Worm (Caenorhabditis elegans): ENCODE data around the gene sma-3.

Gene sma-3

DNA sequence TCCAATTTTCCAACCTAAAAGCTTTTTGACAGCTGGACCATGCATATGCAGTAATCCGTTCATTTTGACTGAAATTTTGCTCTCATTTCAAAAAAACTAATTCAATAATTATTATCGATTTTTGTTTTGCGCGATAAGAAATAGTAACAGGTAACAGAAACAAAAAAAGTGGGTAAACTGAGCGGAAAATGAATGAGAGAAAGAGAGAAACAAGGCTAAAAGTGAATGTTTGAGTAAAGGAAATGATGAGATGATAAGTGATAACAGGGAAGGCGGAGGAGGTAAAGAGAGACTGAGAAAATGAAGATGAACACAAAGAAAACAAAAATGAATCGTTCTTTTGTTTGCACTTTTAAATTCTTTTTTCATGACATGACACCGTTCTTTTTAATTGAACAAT lies at the start of gene sma-3:
TSS of gene sma-3 (minus strand) at position 68 of the 400 bp plus-strand sequence.
- TF ChIP-seq him-1 (tag; optimal IDR thresholded peaks at IDR 0.05) (no peak), dao-5 (tag; optimal IDR thresholded peaks at IDR 0.05) (no peak), W03F9.2 (tag; optimal IDR thresholded peaks at IDR 0.05) (no peak)

- no peak for TF ChIP-seq dao-5 (tag; optimal IDR thresholded peaks at IDR 0.05)
- TF ChIP-seq W03F9.2 (tag; optimal IDR thresholded peaks at IDR 0.05), result no peak
- no peak for TF ChIP-seq him-1 (tag; optimal IDR thresholded peaks at IDR 0.05)
Measured at ce11 chrIII:6912381-6912780, 48.6 kb upstream of the sma-3 start, which contains the start of gene pdf-1. Gene pdf-1 (minus strand): TSS chrIII:6912481.

DNA sequence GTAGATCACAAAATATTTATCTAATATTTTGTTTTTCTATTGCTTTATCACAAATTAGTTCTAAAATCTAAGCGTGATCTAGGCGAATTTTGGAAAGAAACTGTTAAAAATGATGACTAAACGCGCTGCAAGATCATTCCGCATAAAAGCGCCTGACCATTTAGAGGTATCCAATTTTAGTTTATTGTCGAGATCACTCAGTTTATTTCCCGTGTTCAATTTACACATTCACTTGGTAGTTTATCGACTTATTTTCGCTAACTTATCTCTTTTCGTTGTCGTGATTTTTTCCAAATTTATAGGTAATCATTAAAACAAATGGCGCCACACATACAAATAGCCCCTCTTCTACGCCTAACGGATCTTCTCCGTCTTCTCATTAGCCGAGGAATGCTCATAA lies 42.6 kb upstream of the sma-3 start, which contains the start of gene T07E3.2:
TSS of gene T07E3.2 (plus strand) at position 301 of the 400 bp plus-strand sequence.
- TF ChIP-seq him-1 (tag; optimal IDR thresholded peaks at IDR 0.05) (no peak), dao-5 (tag; optimal IDR thresholded peaks at IDR 0.05) (no peak), W03F9.2 (tag; optimal IDR thresholded peaks at IDR 0.05) (no peak)

ce11 chrIII:6904468-6904867 lies 40.7 kb upstream of the sma-3 start:
- TF ChIP-seq dao-5 (tag; optimal IDR thresholded peaks at IDR 0.05) (no peak), W03F9.2 (tag; optimal IDR thresholded peaks at IDR 0.05) (no peak), him-1 (tag; optimal IDR thresholded peaks at IDR 0.05) (no peak)

DNA sequence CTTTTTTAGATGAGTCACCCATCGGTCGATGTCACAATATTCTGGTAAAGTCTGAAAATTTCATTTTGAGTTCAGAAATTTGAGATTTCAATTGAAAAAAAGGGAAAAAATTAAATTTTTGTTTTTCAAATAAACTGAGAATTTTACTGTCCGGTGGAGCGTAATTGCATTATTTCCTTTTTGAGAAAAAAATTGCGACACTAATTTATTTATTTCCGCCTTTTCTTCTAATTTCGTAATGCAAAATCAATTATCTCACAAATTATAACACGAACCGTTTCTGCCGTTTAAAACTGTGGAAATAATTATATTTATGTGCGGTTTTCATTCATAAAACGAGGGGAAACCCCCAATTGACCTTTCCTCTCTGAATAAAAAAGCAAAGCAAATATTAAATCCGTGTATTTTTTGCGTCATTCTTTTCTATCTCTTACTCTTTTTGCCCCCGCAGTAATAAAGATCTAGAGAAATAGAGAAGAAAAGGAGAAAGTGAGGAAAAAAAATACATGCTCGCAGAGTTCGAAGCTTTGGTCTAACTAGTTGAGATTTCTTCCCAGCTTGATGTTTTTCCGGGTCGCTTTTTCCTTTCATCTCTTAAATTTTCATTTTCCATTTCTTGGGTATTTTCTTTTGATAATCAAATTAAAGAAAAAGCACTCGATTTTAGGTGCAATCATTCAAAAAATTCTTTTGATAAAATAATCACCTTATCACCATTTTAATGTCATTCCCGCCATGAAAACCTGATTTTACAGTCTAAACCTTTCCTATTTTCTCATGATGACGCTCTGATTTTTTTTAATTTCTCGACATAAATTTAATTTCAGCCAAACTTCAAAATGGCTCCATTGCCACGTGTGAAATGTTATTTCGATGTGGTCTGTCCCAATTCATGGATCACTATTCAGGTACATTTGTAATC lies 39.5 kb upstream of the sma-3 start, which contains the start of the genes brc-2 and T07E3.3:
TSS of gene brc-2 (minus strand) at position 51 of the 922 bp plus-strand sequence.
TSS of gene T07E3.3 (plus strand) at position 822 of the 922 bp plus-strand sequence.
- no peak for TF ChIP-seq him-1 (tag; optimal IDR thresholded peaks at IDR 0.05)

- TF ChIP-seq dao-5 (tag; optimal IDR thresholded peaks at IDR 0.05) (no peak), W03F9.2 (tag; optimal IDR thresholded peaks at IDR 0.05) (no peak), him-1 (tag; optimal IDR thresholded peaks at IDR 0.05) (no peak)
Measured at ce11 chrIII:6900609-6901008, 36.8 kb upstream of the sma-3 start.

ce11 chrIII:6898518-6898917 lies 34.8 kb upstream of the sma-3 start:
- TF ChIP-seq W03F9.2 (tag; optimal IDR thresholded peaks at IDR 0.05) (no peak), him-1 (tag; optimal IDR thresholded peaks at IDR 0.05) (no peak), dao-5 (tag; optimal IDR thresholded peaks at IDR 0.05) (no peak)

DNA sequence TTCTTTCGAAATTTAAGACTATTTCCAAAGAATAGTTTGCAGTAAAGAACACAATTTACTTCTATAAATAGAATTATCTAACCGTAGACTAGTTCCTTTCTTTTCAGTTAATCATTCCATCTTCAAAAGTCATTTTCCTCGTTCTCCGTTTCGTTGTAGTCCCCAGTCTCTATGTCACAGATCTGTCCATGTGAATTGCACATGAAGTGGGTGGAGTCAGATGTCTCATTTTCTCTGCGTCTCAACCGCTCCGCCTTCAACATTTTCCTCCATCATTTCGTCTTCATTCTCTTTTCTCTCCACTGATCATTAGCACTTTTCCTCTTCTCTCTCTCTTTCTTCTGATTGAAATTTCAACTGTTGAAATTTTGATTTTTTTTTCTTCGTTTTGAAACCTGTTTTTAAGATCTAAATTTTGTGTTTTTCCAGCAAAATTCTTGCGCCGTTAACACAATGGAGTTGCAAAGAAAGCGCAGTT lies 33.9 kb upstream of the sma-3 start, which contains the start of gene T07E3.4:
TSS of gene T07E3.4 (plus strand) at position 428 of the 478 bp plus-strand sequence.
- no peak for TF ChIP-seq dao-5 (tag; optimal IDR thresholded peaks at IDR 0.05)
- peak; percentile 58 for TF ChIP-seq W03F9.2 (tag; optimal IDR thresholded peaks at IDR 0.05)
- no peak for TF ChIP-seq him-1 (tag; optimal IDR thresholded peaks at IDR 0.05)

- TF ChIP-seq W03F9.2 (tag; optimal IDR thresholded peaks at IDR 0.05) (no peak), dao-5 (tag; optimal IDR thresholded peaks at IDR 0.05) (no peak), him-1 (tag; optimal IDR thresholded peaks at IDR 0.05) (no peak)
Measured at ce11 chrIII:6895677-6896076, 31.9 kb upstream of the sma-3 start.

ce11 chrIII:6895166-6895565 lies 31.4 kb upstream of the sma-3 start:
- TF ChIP-seq him-1 (tag; optimal IDR thresholded peaks at IDR 0.05) (no peak), dao-5 (tag; optimal IDR thresholded peaks at IDR 0.05) (no peak), W03F9.2 (tag; optimal IDR thresholded peaks at IDR 0.05) (peak; percentile 2)

DNA sequence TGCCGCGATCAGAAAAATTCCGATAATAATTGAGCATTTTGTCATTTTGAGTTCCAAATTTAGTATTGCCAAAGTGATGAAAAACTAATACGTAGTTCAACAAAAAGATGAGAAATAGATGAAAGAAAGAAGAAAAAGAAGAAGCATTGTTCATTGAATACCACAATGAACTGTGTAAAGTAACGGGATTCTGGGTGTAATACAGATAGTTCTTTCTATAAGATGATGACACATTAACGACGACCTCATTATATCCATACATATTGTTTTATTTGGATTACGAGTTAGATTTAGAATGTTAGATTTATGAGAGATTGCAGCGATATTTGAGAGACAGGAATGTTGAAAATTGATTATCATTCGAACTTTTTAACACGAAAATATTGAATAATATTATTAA lies 27.8 kb upstream of the sma-3 start, which contains the start of gene K04C2.5:
TSS of gene K04C2.5 (minus strand) at position 101 of the 400 bp plus-strand sequence.
- TF ChIP-seq him-1 (tag; optimal IDR thresholded peaks at IDR 0.05), result no peak
- TF ChIP-seq W03F9.2 (tag; optimal IDR thresholded peaks at IDR 0.05), result no peak
- no peak for TF ChIP-seq dao-5 (tag; optimal IDR thresholded peaks at IDR 0.05)

DNA sequence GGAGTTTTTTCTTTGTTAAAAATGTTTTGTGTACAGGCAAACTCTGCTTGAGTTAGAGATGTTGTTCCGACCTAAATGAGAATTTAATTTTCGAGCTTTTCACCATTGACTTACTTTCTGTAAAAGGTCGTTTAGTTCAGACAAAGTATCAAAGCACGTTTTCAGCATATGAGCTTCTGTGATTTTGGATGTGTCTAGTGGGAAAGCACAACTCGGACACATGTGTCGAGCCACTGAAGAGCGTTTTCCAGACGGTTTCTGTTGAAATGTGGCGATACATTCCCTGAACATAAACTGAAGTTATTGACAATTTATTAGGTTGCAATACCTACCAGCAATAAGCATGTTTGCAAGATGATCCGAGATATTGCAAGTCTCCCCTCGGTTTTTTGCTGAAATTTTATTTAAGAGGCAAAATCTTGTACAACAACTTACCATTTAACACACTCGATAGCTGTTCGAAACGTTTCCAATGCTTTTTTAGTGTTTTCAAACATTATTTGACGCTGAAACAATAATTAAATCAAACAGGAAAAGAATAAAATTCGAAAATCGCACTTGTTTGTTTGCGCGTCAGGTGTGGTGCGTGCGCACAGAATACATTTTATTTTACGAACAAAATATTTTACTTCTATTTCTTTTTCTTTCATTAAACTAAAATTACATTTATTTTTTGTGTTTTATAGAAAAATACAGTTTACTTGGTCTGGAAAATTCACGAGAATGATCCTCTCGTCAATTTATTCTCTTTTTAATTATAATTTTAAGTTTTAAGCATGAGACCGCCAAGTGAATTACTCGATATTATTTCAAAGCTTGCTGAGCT lies 25.4 kb upstream of the sma-3 start, which contains the start of the genes brd-1 and K04C2.2:
TSS of gene brd-1 (minus strand) at position 506 of the 826 bp plus-strand sequence.
TSS of gene K04C2.2 (plus strand) at position 776 of the 826 bp plus-strand sequence.
- TF ChIP-seq him-1 (tag; optimal IDR thresholded peaks at IDR 0.05), result no peak
- TF ChIP-seq dao-5 (tag; optimal IDR thresholded peaks at IDR 0.05), result no peak
- no peak for TF ChIP-seq W03F9.2 (tag; optimal IDR thresholded peaks at IDR 0.05)

DNA sequence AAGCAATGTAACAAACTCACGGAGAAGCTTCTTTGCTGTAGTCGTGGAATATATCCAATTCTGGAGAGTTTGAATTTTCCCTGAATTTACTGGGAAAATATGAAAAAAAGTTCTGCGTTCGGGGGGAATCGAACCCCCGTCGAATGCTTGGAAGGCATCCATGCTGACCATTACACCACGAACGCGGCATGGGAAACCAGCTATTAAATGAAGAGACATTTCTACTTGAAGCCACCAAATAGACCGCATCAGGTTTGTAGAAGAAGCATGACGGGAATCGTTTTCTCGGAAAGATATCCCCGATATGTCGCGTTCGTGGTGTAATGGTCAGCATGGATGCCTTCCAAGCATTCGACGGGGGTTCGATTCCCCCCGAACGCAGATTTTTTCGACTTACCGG lies 24.7 kb upstream of the sma-3 start:
- TF ChIP-seq dao-5 (tag; optimal IDR thresholded peaks at IDR 0.05) (peak; percentile 79), him-1 (tag; optimal IDR thresholded peaks at IDR 0.05) (no peak)
